Fruit fly (Drosophila melanogaster) whole organism, embryonic: ENCODE measurements around the gene inaE.

Experiments used
- B-H1 ChIP-seq: fragments of 200-800 bp; sonication (Bioruptor generic); IDR thresholded peaks from 3 replicates; pipeline ENCODE4 v1.3.6; 2022; ENCODE audit warnings: missing biosample characterization, missing genetic modification characterization
- CG10959 ChIP-seq: fragments of 200-800 bp; sonication (Bioruptor generic); IDR thresholded peaks from 2 replicates; pipeline ENCODE4 v1.3.6; 2022; ENCODE audit warnings: missing biosample characterization, missing genetic modification characterization
- CG11093 ChIP-seq: fragments of 200-800 bp; sonication (Bioruptor generic); IDR thresholded peaks from 3 replicates; pipeline ENCODE4 v1.3.6; 2022; ENCODE audit warnings: missing biosample characterization, missing genetic modification characterization
- CG11504 ChIP-seq: fragments of 200-800 bp; sonication (Bioruptor generic); optimal IDR thresholded peaks from 3 replicates; lab custom pipeline; 2019; ENCODE audit warnings: missing biosample characterization, mild to moderate bottlenecking, missing genetic modification characterization, moderate library complexity
- CG1233 ChIP-seq: fragments of 200-800 bp; sonication (Bioruptor generic); optimal IDR thresholded peaks from 4 replicates; lab custom pipeline; 2018; ENCODE audit warnings: missing biosample characterization, mild to moderate bottlenecking, missing genetic modification characterization
- CG12391 ChIP-seq: fragments of 200-800 bp; sonication (Bioruptor generic); optimal IDR thresholded peaks from 3 replicates; lab custom pipeline; 2018; ENCODE audit warnings: missing biosample characterization, mild to moderate bottlenecking, missing genetic modification characterization, moderate library complexity
- CG13424 ChIP-seq: fragments of 200-800 bp; sonication (Bioruptor generic); optimal IDR thresholded peaks from 2 replicates; lab custom pipeline; 2019; ENCODE audit warnings: missing biosample characterization, mild to moderate bottlenecking, missing genetic modification characterization, moderate library complexity
- CG17328 ChIP-seq: fragments of 200-800 bp; sonication (Bioruptor generic); IDR thresholded peaks from 2 replicates; pipeline ENCODE4 v1.3.6; 2022; ENCODE audit warnings: missing biosample characterization, missing genetic modification characterization
- CG17568 ChIP-seq: fragments of 200-800 bp; sonication (Bioruptor generic); optimal IDR thresholded peaks from 2 replicates; lab custom pipeline; 2018; ENCODE audit warnings: missing biosample characterization, mild to moderate bottlenecking, missing genetic modification characterization, moderate library complexity
- CG2712 ChIP-seq: fragments of 200-800 bp; optimal IDR thresholded peaks from 3 replicates; lab custom pipeline; 2019; ENCODE audit warnings: missing biosample characterization, mild to moderate bottlenecking, missing genetic modification characterization, moderate library complexity
- CG31224 ChIP-seq: fragments of 200-800 bp; sonication (Bioruptor generic); IDR thresholded peaks from 2 replicates; pipeline ENCODE4 v1.3.6; 2022; ENCODE audit warnings: missing biosample characterization, missing genetic modification characterization
- CG31441 ChIP-seq: fragments of 200-800 bp; sonication (Bioruptor generic); IDR thresholded peaks from 2 replicates; pipeline ENCODE4 v1.3.6; 2022; ENCODE audit warnings: missing biosample characterization, missing genetic modification characterization
- CG32772 ChIP-seq: fragments of 200-800 bp; sonication (Bioruptor generic); IDR thresholded peaks from 2 replicates; pipeline ENCODE4 v1.3.6; 2022; ENCODE audit warnings: missing biosample characterization, missing genetic modification characterization
- CG33213 ChIP-seq: fragments of 200-800 bp; sonication (Bioruptor generic); optimal IDR thresholded peaks from 3 replicates; lab custom pipeline; 2016; ENCODE audit warnings: missing biosample characterization, missing genetic modification characterization
- CG3407 ChIP-seq: fragments of 200-800 bp; sonication (Bioruptor generic); optimal IDR thresholded peaks from 2 replicates; lab custom pipeline; 2018; ENCODE audit warnings: missing biosample characterization, mild to moderate bottlenecking, missing genetic modification characterization
- CG3838 ChIP-seq: fragments of 200-800 bp; sonication (Bioruptor generic); optimal IDR thresholded peaks from 3 replicates; lab custom pipeline; 2016; ENCODE audit warnings: missing biosample characterization, missing genetic modification characterization
- CG4617 ChIP-seq: fragments of 200-800 bp; sonication (Bioruptor generic); optimal IDR thresholded peaks from 3 replicates; lab custom pipeline; 2016; ENCODE audit warnings: missing biosample characterization, missing genetic modification characterization, borderline replicate concordance
- CG7745 ChIP-seq: fragments of 200-800 bp; sonication (Bioruptor generic); optimal IDR thresholded peaks from 2 replicates; lab custom pipeline; 2018; ENCODE audit warnings: missing biosample characterization, mild to moderate bottlenecking, missing genetic modification characterization, moderate library complexity
- CG8089 ChIP-seq: fragments of 200-800 bp; sonication (Bioruptor generic); optimal IDR thresholded peaks from 3 replicates; lab custom pipeline; 2016; ENCODE audit warnings: missing biosample characterization, missing genetic modification characterization
- CG8478 ChIP-seq: fragments of >200 bp; optimal IDR thresholded peaks from 2 replicates; lab custom pipeline; 2018
- CG9609 ChIP-seq: fragments of 200-800 bp; sonication (Bioruptor generic); optimal IDR thresholded peaks from 3 replicates; lab custom pipeline; 2016; ENCODE audit warnings: missing biosample characterization, missing genetic modification characterization
- Doc2 ChIP-seq: fragments of 200-800 bp; sonication (Bioruptor generic); IDR thresholded peaks from 2 replicates; pipeline ENCODE4 v1.3.6; 2022; ENCODE audit warnings: missing biosample characterization, missing genetic modification characterization
- Hr51 ChIP-seq, 2 experiments: fragments of 200-800 bp; sonication (Bioruptor generic); optimal IDR thresholded peaks; 2 replicates in 1 of 2; 3 replicates in 1 of 2; lab custom pipeline; 2016 to 2018; ENCODE audit warnings: missing biosample characterization in 2 of 2, missing genetic modification characterization in 2 of 2, mild to moderate bottlenecking in 1 of 2, moderate library complexity in 1 of 2
- MBD-R2 ChIP-seq: fragments of 200-800 bp; sonication (Bioruptor generic); IDR thresholded peaks from 2 replicates; pipeline ENCODE4 v1.3.6; 2022; ENCODE audit warnings: missing biosample characterization, missing genetic modification characterization
- Poxn ChIP-seq: fragments of 200-800 bp; sonication (Bioruptor generic); IDR thresholded peaks from 2 replicates; pipeline ENCODE4 v1.3.6; 2022; ENCODE audit warnings: missing biosample characterization, missing genetic modification characterization
- Rx ChIP-seq: fragments of 200-800 bp; sonication (Bioruptor generic); IDR thresholded peaks from 2 replicates; pipeline ENCODE4 v1.3.6; 2022; ENCODE audit warnings: missing biosample characterization, missing genetic modification characterization
- Sin3A ChIP-seq: fragments of >200 bp; optimal IDR thresholded peaks from 2 replicates; lab custom pipeline; 2018
- Six4 ChIP-seq: fragments of 200-800 bp; sonication (Bioruptor generic); optimal IDR thresholded peaks from 2 replicates; lab custom pipeline; 2016; ENCODE audit warnings: missing biosample characterization, missing genetic modification characterization
- Tbp ChIP-seq: fragments of >200 bp; optimal IDR thresholded peaks from 2 replicates; lab custom pipeline; 2018; ENCODE audit warnings: missing biosample characterization, missing genetic modification characterization
- az2 ChIP-seq: fragments of 200-800 bp; sonication (Bioruptor generic); optimal IDR thresholded peaks from 3 replicates; lab custom pipeline; 2016; ENCODE audit warnings: missing biosample characterization, missing genetic modification characterization
- cwo ChIP-seq: fragments of 200-800 bp; sonication (Bioruptor generic); optimal IDR thresholded peaks from 3 replicates; lab custom pipeline; 2017; ENCODE audit warnings: missing biosample characterization, missing genetic modification characterization, mild to moderate bottlenecking, moderate library complexity, missing genetic modification reagents
- dati ChIP-seq: fragments of 200-800 bp; sonication (Bioruptor generic); IDR thresholded peaks from 2 replicates; pipeline ENCODE4 v1.3.6; 2022; ENCODE audit warnings: missing biosample characterization, missing genetic modification characterization
- dmrt99B ChIP-seq: fragments of 200-800 bp; sonication (Bioruptor generic); optimal IDR thresholded peaks from 2 replicates; lab custom pipeline; 2018; ENCODE audit warnings: missing biosample characterization, mild to moderate bottlenecking, missing genetic modification characterization, moderate library complexity
- emc ChIP-seq: fragments of 200-800 bp; sonication (Bioruptor generic); optimal IDR thresholded peaks from 2 replicates; lab custom pipeline; 2016; ENCODE audit warnings: missing biosample characterization, missing genetic modification characterization
- esg ChIP-seq: fragments of 200-800 bp; sonication (Bioruptor generic); conservative IDR thresholded peaks from 2 replicates; pipeline ENCODE4 v1.3.6; 2022; ENCODE audit warnings: missing biosample characterization, missing genetic modification characterization
- eyg ChIP-seq: fragments of 200-800 bp; sonication (Bioruptor generic); optimal IDR thresholded peaks from 3 replicates; lab custom pipeline; 2016; ENCODE audit warnings: missing biosample characterization, missing genetic modification characterization
- fru ChIP-seq: fragments of >200 bp; optimal IDR thresholded peaks from 2 replicates; lab custom pipeline; 2017
- hb ChIP-seq: fragments of 200-800 bp; sonication (Bioruptor generic); IDR thresholded peaks from 3 replicates; pipeline ENCODE4 v1.3.6; 2022; ENCODE audit warnings: missing biosample characterization, missing genetic modification characterization; ENCODE audit not compliant: partially characterized antibody
- hbn ChIP-seq: fragments of 200-800 bp; sonication (Bioruptor generic); IDR thresholded peaks from 2 replicates; pipeline ENCODE4 v1.3.6; 2022; ENCODE audit warnings: missing biosample characterization, missing genetic modification characterization; ENCODE audit not compliant: partially characterized antibody
- insv ChIP-seq, 2 experiments: fragments of 200-800 bp; sonication (Bioruptor generic); optimal IDR thresholded peaks; 3 replicates each; lab custom pipeline; 2016 to 2018; ENCODE audit warnings: missing biosample characterization in 2 of 2, missing genetic modification characterization in 2 of 2
- kni ChIP-seq: fragments of 200-800 bp; sonication (Bioruptor generic); optimal IDR thresholded peaks from 3 replicates; lab custom pipeline; 2017; ENCODE audit warnings: mild to moderate bottlenecking, missing biosample characterization, missing genetic modification reagents, missing genetic modification characterization
- lab ChIP-seq: fragments of 200-800 bp; sonication (Bioruptor generic); optimal IDR thresholded peaks from 3 replicates; lab custom pipeline; 2017; ENCODE audit warnings: missing biosample characterization, missing genetic modification characterization, mild to moderate bottlenecking, moderate library complexity, missing genetic modification reagents
- onecut ChIP-seq: fragments of 200-800 bp; sonication (Bioruptor generic); IDR thresholded peaks from 2 replicates; pipeline ENCODE4 v1.3.6; 2022; ENCODE audit warnings: missing biosample characterization, missing genetic modification characterization
- peb ChIP-seq: fragments of 200-800 bp; sonication (Bioruptor generic); IDR thresholded peaks from 2 replicates; pipeline ENCODE4 v1.3.6; 2022; ENCODE audit warnings: missing biosample characterization, missing genetic modification characterization
- salm ChIP-seq: fragments of 200-800 bp; sonication (Bioruptor generic); optimal IDR thresholded peaks from 2 replicates; lab custom pipeline; 2018; ENCODE audit warnings: missing biosample characterization, mild to moderate bottlenecking, missing genetic modification characterization
- slbo ChIP-seq: fragments of 200-800 bp; sonication (Bioruptor generic); IDR thresholded peaks from 2 replicates; pipeline ENCODE4 v1.3.6; 2022; ENCODE audit warnings: missing biosample characterization, missing genetic modification characterization
- so ChIP-seq: fragments of 200-800 bp; sonication (Bioruptor generic); IDR thresholded peaks from 3 replicates; pipeline ENCODE4 v1.3.6; 2022; ENCODE audit warnings: missing biosample characterization, missing genetic modification characterization
- z ChIP-seq: fragments of 200-800 bp; sonication (Bioruptor generic); IDR thresholded peaks from 3 replicates; pipeline ENCODE4 v1.3.6; 2022; ENCODE audit warnings: missing biosample characterization, missing genetic modification characterization
- zfh2 ChIP-seq: fragments of 200-800 bp; sonication (Bioruptor generic); optimal IDR thresholded peaks from 2 replicates; lab custom pipeline; 2016; ENCODE audit warnings: missing biosample characterization, missing genetic modification characterization

inaE gene

dm6 chrX:13779696-13780095 is 3.8 kb upstream of the inaE start (continued):
- TF ChIP-seq CG1233 (GFP tag; lab: Kevin White, UChicago) (no peak), kni (GFP tag; lab: Kevin White, UChicago) (no peak)

dm6 chrX:13781739-13782502 is 1.6 kb upstream of the inaE start, which contains the start of the genes CtsB and amrt:
Gene CtsB, minus strand, starts transcription at chrX:13782170.
Gene amrt, plus strand, starts transcription at chrX:13782459.
- TF ChIP-seq MBD-R2 (GFP tag; lab: Robert Waterston, UW) = peak; percentile 52
- no peak for TF ChIP-seq z (GFP tag; lab: Robert Waterston, UW)
- TF ChIP-seq CG31224 (GFP tag; lab: Robert Waterston, UW) = no peak
- peak; percentile 78 for TF ChIP-seq hb (GFP tag; lab: Robert Waterston, UW)
- peak; percentile 60 for TF ChIP-seq hbn (GFP tag; lab: Robert Waterston, UW)
- TF ChIP-seq CG32772 = no peak; the same call in 1 of the 2 replicates
- TF ChIP-seq Tbp (GFP tag; lab: Kevin White, UChicago) = no peak
- no peak for TF ChIP-seq CG17568
- TF ChIP-seq salm = no peak
- no peak for TF ChIP-seq CG7745
- peak; percentile 68 for TF ChIP-seq slbo (GFP tag; lab: Robert Waterston, UW)
- TF ChIP-seq peb (GFP tag; lab: Robert Waterston, UW) = no peak
- TF ChIP-seq emc (GFP tag; lab: Kevin White, UChicago) = no peak
- TF ChIP-seq Hr51 (GFP tag; optimal IDR thresholded peaks at IDR 0.05; lab: Kevin White, UChicago) = peak in 1 of 2 experiments; percentile 26
- no peak for TF ChIP-seq B-H1 (GFP tag; lab: Robert Waterston, UW)
- peak; percentile 21 for TF ChIP-seq CG33213 (GFP tag; lab: Kevin White, UChicago)
- TF ChIP-seq CG12391 = peak; percentile 56
- TF ChIP-seq dmrt99B (tag; lab: Kevin White, UChicago) = no peak
- TF ChIP-seq CG8478 (lab: Kevin White, UChicago) = no peak
- peak; percentile 54 for TF ChIP-seq eyg (GFP tag; lab: Kevin White, UChicago)
- no peak for TF ChIP-seq so (GFP tag; lab: Robert Waterston, UW)
- no peak for TF ChIP-seq onecut (GFP tag; lab: Robert Waterston, UW)
- no peak for TF ChIP-seq CG11504 (tag; lab: Kevin White, UChicago)
- no peak for TF ChIP-seq CG3407 (GFP tag; lab: Kevin White, UChicago)
- no peak for TF ChIP-seq Six4
- TF ChIP-seq CG4617 (GFP tag; lab: Kevin White, UChicago) = peak; percentile 55
- TF ChIP-seq CG13424 (tag; lab: Kevin White, UChicago) = peak; percentile 59
- TF ChIP-seq CG31441 (GFP tag; lab: Robert Waterston, UW) = peak; percentile 33; the same call in 1 of the 2 replicates
- peak; percentile 98 for TF ChIP-seq Sin3A (lab: Kevin White, UChicago)
- TF ChIP-seq CG11093 (GFP tag; lab: Robert Waterston, UW) = no peak
- TF ChIP-seq CG17328 (GFP tag; lab: Robert Waterston, UW) = no peak
- TF ChIP-seq fru = no peak
- TF ChIP-seq Rx (GFP tag; lab: Robert Waterston, UW) = no peak
- TF ChIP-seq dati = no peak
- peak; percentile 46 for TF ChIP-seq CG8089
- no peak for TF ChIP-seq Poxn
- TF ChIP-seq az2 (GFP tag; lab: Kevin White, UChicago) = peak; percentile 14
- TF ChIP-seq CG2712 (tag; lab: Kevin White, UChicago) = peak; percentile 55
- peak; percentile 53 for TF ChIP-seq lab
- no peak for TF ChIP-seq CG10959 (GFP tag; lab: Robert Waterston, UW)
- no peak for TF ChIP-seq Doc2 (GFP tag; lab: Robert Waterston, UW)
- TF ChIP-seq CG3838 = no peak
- peak; percentile 60 for TF ChIP-seq zfh2 (GFP tag; lab: Kevin White, UChicago)
- TF ChIP-seq insv (GFP tag; optimal IDR thresholded peaks at IDR 0.05; lab: Kevin White, UChicago) = peak in 1 of 2 experiments; percentile 34
- TF ChIP-seq cwo (GFP tag; lab: Kevin White, UChicago) = no peak
- 0 out of 2 replicates have a peak, but pooled peaks have one; percentile 7 for TF ChIP-seq esg
- peak; percentile 18 for TF ChIP-seq CG9609 (GFP tag; lab: Kevin White, UChicago)
